Worm (Caenorhabditis elegans) whole organism, L1 larva: ENCODE measurements around the gene trap-4.

ENCODE experiments used
- C16A3.4 ChIP-seq: fragments of 150-350 bp; optimal IDR thresholded peaks from 2 replicates; lab custom pipeline; 2014; ENCODE audit warnings: missing biosample characterization, missing genetic modification characterization
- Y116A8C.19 ChIP-seq: sonication (generic microtip); optimal IDR thresholded peaks from 2 replicates; lab custom pipeline; 2016; ENCODE audit warnings: missing compliant biosample characterization, missing genetic modification characterization, borderline replicate concordance
- alr-1 ChIP-seq: fragments of 200-800 bp; sonication (Bioruptor generic); optimal IDR thresholded peaks from 2 replicates; lab custom pipeline; 2018; ENCODE audit warnings: borderline replicate concordance, mild to moderate bottlenecking, missing genetic modification characterization, missing compliant biosample characterization
- ama-1 ChIP-seq: fragments of 150-350 bp; optimal IDR thresholded peaks from 2 replicates; lab custom pipeline; 2014
- ceh-90 ChIP-seq: sonication (generic microtip); optimal IDR thresholded peaks from 2 replicates; lab custom pipeline; 2016; ENCODE audit warnings: missing genetic modification characterization, missing compliant biosample characterization
- efl-1 ChIP-seq, 4 experiments: fragments of 150-350 bp; optimal IDR thresholded peaks in 3 of 4; peaks in 1 of 4; 1 replicate in 1 of 4; 2 replicates in 3 of 4; lab custom pipeline; 2014; ENCODE audit warnings: missing biosample characterization in 2 of 4, missing genetic modification characterization in 2 of 4, missing genetic modification reagents in 2 of 4
- efl-3 ChIP-seq: fragments of 200-800 bp; sonication (Bioruptor generic); optimal IDR thresholded peaks from 2 replicates; lab custom pipeline; 2018; ENCODE audit warnings: mild to moderate bottlenecking, missing genetic modification characterization, missing compliant biosample characterization
- egl-27 ChIP-seq, 2 experiments: fragments of 150-350 bp in 1 of 2; sonication (generic microtip); optimal IDR thresholded peaks; 3 replicates each; lab custom pipeline; 2017 to 2018; ENCODE audit warnings: missing biosample characterization in 2 of 2, missing genetic modification characterization in 2 of 2, missing genetic modification reagents in 2 of 2
- elt-2 ChIP-seq: sonication (generic microtip); optimal IDR thresholded peaks from 2 replicates; lab custom pipeline; 2016; ENCODE audit warnings: missing genetic modification characterization, mild to moderate bottlenecking, inconsistent platforms, missing compliant biosample characterization, missing genetic modification reagents
- elt-3 ChIP-seq, 6 experiments: fragments of 150-350 bp in 1 of 6; sonication (generic microtip); optimal IDR thresholded peaks; 2 replicates each; lab custom pipeline; 2017 to 2018; ENCODE audit warnings: missing biosample characterization in 6 of 6, missing genetic modification characterization in 6 of 6, inconsistent platforms in 1 of 6
- ets-5 ChIP-seq: fragments of 200-800 bp; sonication (Bioruptor generic); IDR thresholded peaks from 2 replicates; pipeline ENCODE4 v1.3.6; 2022; ENCODE audit warnings: missing genetic modification characterization, missing compliant biosample characterization
- fkh-4 ChIP-seq: sonication (generic microtip); optimal IDR thresholded peaks from 2 replicates; lab custom pipeline; 2016; ENCODE audit warnings: missing compliant biosample characterization, missing genetic modification characterization, borderline replicate concordance
- fkh-8 ChIP-seq: sonication (generic microtip); optimal IDR thresholded peaks from 2 replicates; lab custom pipeline; 2016; ENCODE audit warnings: mild to moderate bottlenecking, missing genetic modification characterization, missing compliant biosample characterization
- grh-1 ChIP-seq: fragments of 200-800 bp; sonication (Bioruptor generic); IDR thresholded peaks from 2 replicates; pipeline ENCODE4 v1.3.6; 2022; ENCODE audit warnings: missing genetic modification reagents, missing genetic modification characterization, missing compliant biosample characterization
- hlh-17 ChIP-seq: fragments of 200-800 bp; sonication (Bioruptor generic); optimal IDR thresholded peaks from 2 replicates; lab custom pipeline; 2018; ENCODE audit warnings: missing genetic modification characterization, mild to moderate bottlenecking, missing compliant biosample characterization, moderate library complexity, borderline replicate concordance
- hlh-4 ChIP-seq: sonication (generic microtip); optimal IDR thresholded peaks from 2 replicates; lab custom pipeline; 2016; ENCODE audit warnings: mild to moderate bottlenecking, missing genetic modification characterization, missing compliant biosample characterization
- hpl-2 ChIP-seq: fragments of 150-350 bp; optimal IDR thresholded peaks from 2 replicates; lab custom pipeline; 2014; ENCODE audit warnings: missing biosample characterization, missing genetic modification reagents, missing genetic modification characterization
- isw-1 ChIP-seq: fragments of 200-800 bp; sonication (Bioruptor generic); IDR thresholded peaks from 2 replicates; pipeline ENCODE4 v1.3.6; 2022; ENCODE audit warnings: missing genetic modification characterization, missing compliant biosample characterization
- lin-14 ChIP-seq: fragments of 200-800 bp; sonication (Bioruptor generic); optimal IDR thresholded peaks from 2 replicates; lab custom pipeline; 2018; ENCODE audit warnings: mild to moderate bottlenecking, missing genetic modification characterization, moderate library complexity, missing compliant biosample characterization
- lsy-2 ChIP-seq, 2 experiments: fragments of 150-350 bp; optimal IDR thresholded peaks; 2 replicates each; lab custom pipeline; 2014; ENCODE audit warnings: missing biosample characterization in 2 of 2, missing genetic modification characterization in 2 of 2
- nhr-12 ChIP-seq: sonication (generic microtip); optimal IDR thresholded peaks from 2 replicates; lab custom pipeline; 2017; ENCODE audit warnings: missing biosample characterization, missing genetic modification characterization
- nhr-19 ChIP-seq: fragments of 200-800 bp; sonication (Bioruptor generic); conservative IDR thresholded peaks from 2 replicates; pipeline ENCODE4 v1.3.6; 2022; ENCODE audit warnings: missing genetic modification characterization, missing compliant biosample characterization
- nhr-20 ChIP-seq: sonication (generic microtip); optimal IDR thresholded peaks from 2 replicates; lab custom pipeline; 2016; ENCODE audit warnings: mild to moderate bottlenecking, missing genetic modification characterization, missing compliant biosample characterization
- nhr-237 ChIP-seq: fragments of 150-350 bp; optimal IDR thresholded peaks from 2 replicates; lab custom pipeline; 2014; ENCODE audit warnings: missing biosample characterization, missing genetic modification characterization
- nhr-47 ChIP-seq: sonication (generic microtip); optimal IDR thresholded peaks from 2 replicates; lab custom pipeline; 2016; ENCODE audit warnings: mild to moderate bottlenecking, missing genetic modification characterization, moderate library complexity, missing compliant biosample characterization
- nhr-71 ChIP-seq: sonication (generic microtip); optimal IDR thresholded peaks from 2 replicates; lab custom pipeline; 2016; ENCODE audit warnings: mild to moderate bottlenecking, missing genetic modification characterization, moderate library complexity, missing compliant biosample characterization
- nhr-85 ChIP-seq: sonication (generic microtip); peaks from one replicate; lab custom pipeline; 2016; ENCODE audit warnings: missing genetic modification characterization, inconsistent platforms, missing compliant biosample characterization
- pax-3 ChIP-seq: fragments of 200-800 bp; sonication (Bioruptor generic); optimal IDR thresholded peaks from 2 replicates; lab custom pipeline; 2018; ENCODE audit warnings: mild to moderate bottlenecking, missing genetic modification characterization, moderate library complexity, missing compliant biosample characterization
- rnt-1 ChIP-seq: sonication (generic microtip); optimal IDR thresholded peaks from 2 replicates; lab custom pipeline; 2016; ENCODE audit warnings: mild to moderate bottlenecking, missing genetic modification characterization, moderate library complexity, missing compliant biosample characterization
- skn-1 ChIP-seq: fragments of 150-350 bp; optimal IDR thresholded peaks from 2 replicates; lab custom pipeline; 2014; ENCODE audit warnings: missing biosample characterization, missing genetic modification characterization
- snu-23 ChIP-seq: sonication (generic microtip); optimal IDR thresholded peaks from 2 replicates; lab custom pipeline; 2016; ENCODE audit warnings: missing genetic modification characterization, missing compliant biosample characterization
- unc-30 ChIP-seq: sonication (generic microtip); optimal IDR thresholded peaks from 2 replicates; lab custom pipeline; 2017; ENCODE audit warnings: missing biosample characterization, missing genetic modification characterization
- unc-62 ChIP-seq: fragments of 150-350 bp; optimal IDR thresholded peaks from 2 replicates; lab custom pipeline; 2014; ENCODE audit warnings: missing biosample characterization, missing genetic modification reagents, missing genetic modification characterization
- unc-86 ChIP-seq: sonication (generic microtip); optimal IDR thresholded peaks from 2 replicates; lab custom pipeline; 2016; ENCODE audit warnings: missing genetic modification characterization, missing compliant biosample characterization
- unc-98 ChIP-seq: fragments of 200-800 bp; sonication (Bioruptor generic); IDR thresholded peaks from 2 replicates; pipeline ENCODE4 v1.3.6; 2022; ENCODE audit warnings: missing genetic modification characterization, missing compliant biosample characterization
- xbp-1 ChIP-seq: sonication (generic microtip); optimal IDR thresholded peaks from 2 replicates; lab custom pipeline; 2016; ENCODE audit warnings: missing genetic modification characterization, missing compliant biosample characterization
- zag-1 ChIP-seq: fragments of 150-350 bp; optimal IDR thresholded peaks from 2 replicates; lab custom pipeline; 2014; ENCODE audit warnings: missing biosample characterization, missing genetic modification characterization
- zip-4 ChIP-seq: fragments of 200-800 bp; sonication (Bioruptor generic); optimal IDR thresholded peaks from 2 replicates; lab custom pipeline; 2018; ENCODE audit warnings: mild to moderate bottlenecking, missing genetic modification characterization, moderate library complexity, missing compliant biosample characterization
- ztf-4 ChIP-seq: fragments of 150-350 bp; optimal IDR thresholded peaks from 2 replicates; lab custom pipeline; 2014; ENCODE audit warnings: missing biosample characterization, missing genetic modification characterization

Gene trap-4

DNA sequence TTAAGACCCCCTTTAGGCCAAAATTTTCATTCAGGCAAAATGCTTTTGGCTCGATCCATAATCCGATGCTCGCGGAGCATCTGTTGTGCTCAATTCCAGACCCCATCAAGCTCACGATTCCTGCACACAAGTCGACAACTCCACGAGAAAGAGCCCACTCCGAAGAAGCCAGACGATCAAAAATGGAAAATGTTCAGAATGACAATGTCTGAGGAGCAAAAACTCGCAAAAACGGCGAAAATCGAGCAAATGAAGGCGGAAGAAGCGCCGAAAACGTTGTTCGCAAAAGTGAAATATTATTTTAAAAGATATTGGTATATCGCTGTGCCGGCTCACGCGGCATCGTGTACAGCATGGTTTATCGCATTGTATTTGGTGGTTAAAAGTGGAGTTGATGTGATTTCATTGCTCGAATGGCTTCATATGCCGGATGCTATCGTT lies 1.1 kb downstream of the trap-4 start, which contains the start of gene Y56A3A.22 (continued):
- TF ChIP-seq alr-1 (tag; lab: Kevin White, UChicago) = no peak
- no peak for TF ChIP-seq fkh-8 (tag; lab: Kevin White, UChicago)
- TF ChIP-seq hlh-17 (GFP tag; lab: Kevin White, UChicago) = peak; percentile 43
- TF ChIP-seq nhr-71 (tag; lab: Kevin White, UChicago) = peak; percentile 62
- peak; percentile 29 for TF ChIP-seq elt-2 (tag; lab: Kevin White, UChicago)
- no peak for TF ChIP-seq Y116A8C.19 (tag; lab: Kevin White, UChicago)
- peak; percentile 25 for TF ChIP-seq grh-1 (GFP tag; lab: Robert Waterston, UW)
- no peak for TF ChIP-seq skn-1 (tag; lab: Kevin White, UChicago)
- no peak for TF ChIP-seq nhr-20 (tag; lab: Kevin White, UChicago)
- TF ChIP-seq unc-30 (tag; lab: Kevin White, UChicago) = no peak
- no peak for TF ChIP-seq hlh-4 (tag; lab: Kevin White, UChicago)
- peak; percentile 14 for TF ChIP-seq snu-23 (GFP tag; lab: Kevin White, UChicago)
- no peak for TF ChIP-seq efl-3 (GFP tag; lab: Kevin White, UChicago)
- no peak for TF ChIP-seq unc-98 (GFP tag; lab: Robert Waterston, UW)
- TF ChIP-seq rnt-1 (tag; lab: Kevin White, UChicago) = peak; percentile 39

ce11 chrIII:11923586-11923985 lies 3.1 kb downstream of the trap-4 start, which contains the start of gene nft-1:
Gene nft-1, plus strand, starts transcription at chrIII:11923886.
- TF ChIP-seq zip-4 (GFP tag; lab: Kevin White, UChicago) (no peak), efl-1 (optimal IDR thresholded peaks at IDR 0.05; lab: Kevin White, UChicago) (no peak), efl-1 (GFP tag; optimal IDR thresholded peaks at IDR 0.05 in 1 of 2; lab: Kevin White, UChicago) (peak in 1 of 2 experiments; percentile 2)
- TF ChIP-seq, all 84 proteins: peak for 1

DNA sequence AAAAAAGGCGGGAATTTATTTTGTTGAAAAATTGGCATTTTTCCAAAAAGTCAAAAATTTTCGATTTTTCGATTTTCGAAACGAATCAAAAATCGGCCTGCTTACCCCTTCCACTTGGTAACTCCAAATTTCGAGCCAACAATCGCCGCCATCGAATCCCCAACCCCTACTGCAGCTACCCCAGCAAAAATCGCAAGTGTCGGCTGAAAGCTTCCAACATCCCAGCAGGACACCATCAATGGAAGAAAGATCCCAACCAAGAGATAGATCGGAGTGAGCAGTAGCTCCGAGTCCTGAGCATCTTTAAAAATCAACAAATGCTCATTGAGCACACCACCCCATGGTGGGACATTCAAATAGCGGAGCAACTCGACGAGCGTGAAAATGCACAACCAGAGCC lies 10.4 kb downstream of the trap-4 start:
- TF ChIP-seq efl-1 (optimal IDR thresholded peaks at IDR 0.05; lab: Kevin White, UChicago) (no peak), efl-1 (GFP tag; optimal IDR thresholded peaks at IDR 0.05 in 1 of 2; lab: Kevin White, UChicago) (peak in 1 of 2 experiments; percentile 54), fkh-4 (tag; lab: Kevin White, UChicago) (no peak), nhr-19 (0 out of 2 replicates have a peak, but pooled peaks have one; percentile 2), hlh-4 (tag; lab: Kevin White, UChicago) (no peak)

- TF ChIP-seq pax-3 (tag; lab: Kevin White, UChicago) = no peak
- TF ChIP-seq unc-98 (GFP tag; lab: Robert Waterston, UW) = no peak
- TF ChIP-seq nhr-20 (tag; lab: Kevin White, UChicago) = no peak
- TF ChIP-seq nhr-85 = peak; percentile 30
- no peak for TF ChIP-seq isw-1 (GFP tag; lab: Robert Waterston, UW)
- no peak for TF ChIP-seq grh-1 (GFP tag; lab: Robert Waterston, UW)
- TF ChIP-seq elt-3 (tag; optimal IDR thresholded peaks at IDR 0.05; lab: Kevin White, UChicago) = no peak
- TF ChIP-seq, all 84 proteins: peak for 1
These were observed 11.4 kb downstream of the trap-4 start for ce11 chrIII:11931960-11932359.

DNA sequence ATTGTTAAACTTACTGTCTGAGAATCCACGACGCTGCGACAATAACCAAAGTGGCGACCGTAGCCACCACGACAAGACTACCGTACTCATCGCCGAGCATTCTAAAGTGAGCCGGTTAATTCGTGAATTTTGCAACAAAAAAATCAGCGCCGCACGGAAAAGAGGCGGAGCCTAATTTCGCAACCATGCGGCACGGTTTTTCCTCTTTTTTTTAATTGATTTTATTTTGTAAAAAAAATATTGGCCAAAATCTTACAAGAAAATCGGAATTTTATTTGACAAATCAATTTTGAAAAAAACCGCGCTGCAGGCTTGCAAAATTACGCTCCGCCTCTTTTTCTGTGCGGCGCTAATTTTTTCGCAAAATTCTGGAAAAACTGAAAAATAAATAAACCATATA lies 13.0 kb downstream of the trap-4 start, which contains the start of gene dolk-1:
dolk-1 (minus strand) TSS at position 101 of the 400 bp plus-strand sequence.
- no peak for TF ChIP-seq hlh-17 (GFP tag; lab: Kevin White, UChicago)
- TF ChIP-seq lsy-2 (tag; optimal IDR thresholded peaks at IDR 0.05; lab: Kevin White, UChicago) = no peak
- TF ChIP-seq unc-86 (tag; lab: Kevin White, UChicago) = no peak
- no peak for TF ChIP-seq nhr-237 (tag; lab: Kevin White, UChicago)
- no peak for TF ChIP-seq Y116A8C.19 (tag; lab: Kevin White, UChicago)
- no peak for TF ChIP-seq elt-3 (tag; optimal IDR thresholded peaks at IDR 0.05; lab: Kevin White, UChicago)
- no peak for TF ChIP-seq egl-27 (tag; optimal IDR thresholded peaks at IDR 0.05; lab: Kevin White, UChicago)
- no peak for TF ChIP-seq lin-14
- no peak for TF ChIP-seq ztf-4
- TF ChIP-seq hpl-2 (GFP tag; lab: Kevin White, UChicago) = no peak
- no peak for TF ChIP-seq C16A3.4 (tag; lab: Kevin White, UChicago)
- no peak for TF ChIP-seq xbp-1 (tag; lab: Kevin White, UChicago)
- no peak for TF ChIP-seq ceh-90 (tag; lab: Kevin White, UChicago)
- no peak for TF ChIP-seq zag-1
- no peak for TF ChIP-seq nhr-12 (tag; lab: Kevin White, UChicago)
- no peak for TF ChIP-seq unc-62 (GFP tag; lab: Kevin White, UChicago)
- no peak for TF ChIP-seq nhr-47 (tag; lab: Kevin White, UChicago)
- TF ChIP-seq ets-5 (GFP tag; lab: Robert Waterston, UW) = no peak
- TF ChIP-seq ama-1 (lab: Kevin White, UChicago) = no peak
